Worm (Caenorhabditis elegans) whole organism, L3 larva: ENCODE measurements around the gene R160.4.
A peak's percentile ranks its signal among the peaks of the same experiment; 100 is the strongest.

Source experiments
- R02D3.7 ChIP-seq: fragments of 150-350 bp; optimal IDR thresholded peaks from 2 replicates; lab custom pipeline; 2014; ENCODE audit warnings: missing biosample characterization, missing genetic modification characterization
- ZK546.5 ChIP-seq: sonication (generic microtip); optimal IDR thresholded peaks from 2 replicates; lab custom pipeline; 2017; ENCODE audit warnings: missing biosample characterization, missing genetic modification characterization
- aly-2 ChIP-seq: fragments of 150-350 bp; optimal IDR thresholded peaks from 2 replicates; lab custom pipeline; 2014; ENCODE audit warnings: missing biosample characterization, missing genetic modification characterization
- ceh-16 ChIP-seq: sonication (generic microtip); optimal IDR thresholded peaks from 2 replicates; lab custom pipeline; 2017; ENCODE audit warnings: missing biosample characterization, missing genetic modification characterization
- egl-27 ChIP-seq: sonication (generic microtip); optimal IDR thresholded peaks from 4 replicates; lab custom pipeline; 2017; ENCODE audit warnings: missing biosample characterization, missing genetic modification reagents, missing genetic modification characterization
- egl-5 ChIP-seq: fragments of 150-350 bp; optimal IDR thresholded peaks from 2 replicates; lab custom pipeline; 2017; ENCODE audit warnings: missing biosample characterization, missing genetic modification reagents, missing genetic modification characterization, inconsistent platforms
- elt-1 ChIP-seq: fragments of 150-350 bp; optimal IDR thresholded peaks from 2 replicates; lab custom pipeline; 2014; ENCODE audit warnings: missing biosample characterization, missing genetic modification characterization
- elt-3 ChIP-seq, 3 experiments: fragments of 150-350 bp in 1 of 3; sonication (generic microtip) in 2 of 3; optimal IDR thresholded peaks; 2 replicates in 2 of 3; 4 replicates in 1 of 3; lab custom pipeline; 2014 to 2017; ENCODE audit warnings: missing biosample characterization in 3 of 3, missing genetic modification characterization in 3 of 3
- eor-1 ChIP-seq, 2 experiments: fragments of 150-350 bp; optimal IDR thresholded peaks; 2 replicates each; lab custom pipeline; 2014 to 2018; ENCODE audit warnings: missing biosample characterization in 2 of 2, missing genetic modification characterization in 2 of 2
- fkh-10 ChIP-seq: sonication (generic microtip); optimal IDR thresholded peaks from 2 replicates; lab custom pipeline; 2017; ENCODE audit warnings: missing biosample characterization, missing genetic modification reagents, missing genetic modification characterization
- fkh-2 ChIP-seq: fragments of 150-350 bp; optimal IDR thresholded peaks from 2 replicates; lab custom pipeline; 2014; ENCODE audit warnings: missing biosample characterization, missing genetic modification reagents, missing genetic modification characterization
- fos-1 ChIP-seq: fragments of 150-350 bp; optimal IDR thresholded peaks from 2 replicates; lab custom pipeline; 2014; ENCODE audit warnings: missing biosample characterization, missing genetic modification characterization
- jun-1 ChIP-seq: fragments of 150-350 bp; optimal IDR thresholded peaks from 2 replicates; lab custom pipeline; 2014; ENCODE audit warnings: missing biosample characterization, missing genetic modification reagents, missing genetic modification characterization
- lin-39 ChIP-seq: fragments of 150-350 bp; optimal IDR thresholded peaks from 2 replicates; lab custom pipeline; 2018; ENCODE audit warnings: missing biosample characterization, missing genetic modification reagents, missing genetic modification characterization
- lsy-12 ChIP-seq: sonication (generic microtip); optimal IDR thresholded peaks from 2 replicates; lab custom pipeline; 2016; ENCODE audit warnings: mild to moderate bottlenecking, missing genetic modification characterization, missing compliant biosample characterization
- mdl-1 ChIP-seq: fragments of 150-350 bp; optimal IDR thresholded peaks from 2 replicates; lab custom pipeline; 2014; ENCODE audit warnings: missing biosample characterization, missing genetic modification characterization
- nfya-1 ChIP-seq: sonication (generic microtip); optimal IDR thresholded peaks from 2 replicates; lab custom pipeline; 2017; ENCODE audit warnings: missing genetic modification characterization, mild to moderate bottlenecking, missing compliant biosample characterization, antibody characterized with exemption, moderate library complexity; ENCODE audit not compliant: insufficient read depth
- nhr-11 ChIP-seq: fragments of 150-350 bp; optimal IDR thresholded peaks from 2 replicates; lab custom pipeline; 2014; ENCODE audit warnings: missing biosample characterization, missing genetic modification characterization
- nhr-237 ChIP-seq: fragments of 150-350 bp; optimal IDR thresholded peaks from 2 replicates; lab custom pipeline; 2014; ENCODE audit warnings: missing biosample characterization, missing genetic modification characterization
- nhr-25 ChIP-seq: sonication (generic microtip); optimal IDR thresholded peaks from 2 replicates; lab custom pipeline; 2017; ENCODE audit warnings: missing biosample characterization, missing genetic modification characterization
- nhr-28 ChIP-seq: fragments of 150-350 bp; optimal IDR thresholded peaks from 2 replicates; lab custom pipeline; 2014; ENCODE audit warnings: missing biosample characterization, missing genetic modification characterization
- nhr-43 ChIP-seq: sonication (generic microtip); optimal IDR thresholded peaks from 2 replicates; lab custom pipeline; 2016; ENCODE audit warnings: mild to moderate bottlenecking, missing genetic modification characterization, missing compliant biosample characterization; ENCODE audit not compliant: poor library complexity, severe bottlenecking
- nhr-67 ChIP-seq: fragments of 150-350 bp; optimal IDR thresholded peaks from 2 replicates; lab custom pipeline; 2014; ENCODE audit warnings: missing biosample characterization, missing genetic modification characterization
- pha-4 ChIP-seq: fragments of 150-350 bp; optimal IDR thresholded peaks from 2 replicates; lab custom pipeline; 2014; ENCODE audit warnings: missing biosample characterization, missing genetic modification reagents, missing genetic modification characterization
- pqm-1 ChIP-seq: fragments of 150-350 bp; optimal IDR thresholded peaks from 2 replicates; lab custom pipeline; 2017; ENCODE audit warnings: missing biosample characterization, missing genetic modification characterization, inconsistent platforms
- skn-1 ChIP-seq: fragments of 150-350 bp; optimal IDR thresholded peaks from 2 replicates; lab custom pipeline; 2014; ENCODE audit warnings: missing biosample characterization, missing genetic modification characterization
- tbx-2 ChIP-seq: sonication (generic microtip); optimal IDR thresholded peaks from 2 replicates; lab custom pipeline; 2016; ENCODE audit warnings: mild to moderate bottlenecking, missing genetic modification characterization, missing compliant biosample characterization
- unc-39 ChIP-seq: sonication (generic microtip); optimal IDR thresholded peaks from 4 replicates; lab custom pipeline; 2017; ENCODE audit warnings: missing biosample characterization, missing genetic modification characterization
- unc-62 ChIP-seq: fragments of 150-350 bp; sonication (generic microtip); optimal IDR thresholded peaks from 4 replicates; lab custom pipeline; 2014; ENCODE audit warnings: missing biosample characterization, missing genetic modification reagents, missing genetic modification characterization
- zag-1 ChIP-seq: fragments of 150-350 bp; optimal IDR thresholded peaks from 2 replicates; lab custom pipeline; 2014; ENCODE audit warnings: missing biosample characterization, missing genetic modification characterization
- ztf-11 ChIP-seq: fragments of 150-350 bp; optimal IDR thresholded peaks from 2 replicates; lab custom pipeline; 2014; ENCODE audit warnings: missing biosample characterization, missing genetic modification characterization
- ztf-4 ChIP-seq: fragments of 150-350 bp; optimal IDR thresholded peaks from 2 replicates; lab custom pipeline; 2014; ENCODE audit warnings: missing biosample characterization, missing genetic modification characterization

R160.4 gene

DNA sequence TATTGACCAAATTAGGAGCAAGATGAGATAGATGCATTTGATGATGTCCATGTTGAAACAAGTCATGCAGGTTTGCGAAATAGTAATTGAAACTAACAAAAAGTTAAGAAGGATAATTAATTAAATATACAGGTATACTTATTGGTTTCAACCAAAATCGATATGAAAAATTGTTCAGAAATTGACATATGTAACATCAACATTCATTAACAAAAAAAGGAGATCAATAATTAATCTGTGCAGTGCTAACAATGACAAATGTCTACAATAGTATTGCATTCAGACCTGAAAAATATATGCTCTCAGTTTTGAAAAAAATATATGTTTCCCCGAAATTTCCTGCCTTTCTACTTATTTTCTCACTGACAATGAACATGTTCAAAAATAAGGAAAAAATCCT, at the start of gene R160.4:
R160.4 (minus strand) TSS at position 101 of the 400 bp plus-strand sequence.
- TF ChIP-seq fos-1 (no peak), mdl-1 (tag; lab: Kevin White, UChicago) (no peak), nhr-67 (tag; lab: Kevin White, UChicago) (no peak), eor-1 (tag; optimal IDR thresholded peaks at IDR 0.05; lab: Kevin White, UChicago) (no peak), nfya-1 (tag; lab: Kevin White, UChicago) (no peak), lin-39 (tag; lab: Kevin White, UChicago) (no peak), aly-2 (no peak), nhr-25 (tag; lab: Kevin White, UChicago) (no peak), egl-27 (tag; lab: Kevin White, UChicago) (no peak), skn-1 (tag; lab: Kevin White, UChicago) (no peak), nhr-28 (tag; lab: Kevin White, UChicago) (no peak), tbx-2 (tag; lab: Kevin White, UChicago) (no peak), ZK546.5 (tag; lab: Kevin White, UChicago) (no peak)

DNA sequence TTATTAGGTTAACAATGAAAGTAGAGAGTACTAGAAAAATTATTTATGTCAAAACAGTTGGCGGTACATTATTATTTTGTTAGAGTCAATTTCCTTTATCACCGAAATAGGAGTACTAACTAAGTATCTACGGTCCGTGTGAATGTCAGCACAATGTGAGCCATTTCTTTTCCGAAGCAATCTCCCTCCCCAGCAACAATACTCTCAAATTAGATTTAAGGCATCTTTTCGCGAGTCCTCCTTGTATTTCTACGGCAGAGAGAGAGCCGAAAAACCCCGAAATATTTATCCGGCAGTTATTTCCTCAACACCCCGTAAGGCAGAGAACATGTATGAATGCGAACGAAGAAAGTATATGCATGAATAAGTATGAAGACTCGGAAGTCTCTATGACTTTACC, 46.6 kb upstream of the R160.4 start:
- peak; percentile 50 for TF ChIP-seq fkh-10 (GFP tag; lab: Kevin White, UChicago)
- TF ChIP-seq pha-4 (tag; lab: Kevin White, UChicago): no peak

DNA sequence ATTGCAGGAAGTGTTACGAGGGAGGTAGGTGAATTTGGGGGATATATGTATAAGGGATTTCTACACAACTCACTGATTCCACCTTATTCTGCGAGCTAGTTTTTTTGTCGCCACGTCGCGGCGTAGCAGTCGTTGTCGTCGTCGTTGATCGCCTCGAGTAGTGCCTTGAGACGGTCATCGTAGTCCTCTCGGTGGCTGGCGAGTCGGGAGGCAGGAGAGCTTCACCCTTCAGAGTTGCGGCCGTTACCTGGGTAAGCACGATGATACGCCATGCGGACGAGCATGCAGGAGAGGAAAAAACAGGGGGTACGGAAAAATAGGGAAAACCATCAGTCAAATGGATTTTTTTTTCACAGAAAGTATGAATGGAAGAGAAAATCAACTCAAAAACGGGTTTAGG, 44.5 kb upstream of the R160.4 start:
- no peak for TF ChIP-seq ZK546.5 (tag; lab: Kevin White, UChicago)
- TF ChIP-seq pha-4 (tag; lab: Kevin White, UChicago): no peak
- TF ChIP-seq ztf-11 (tag; lab: Kevin White, UChicago): no peak
- TF ChIP-seq elt-1 (tag; lab: Kevin White, UChicago): no peak
- TF ChIP-seq nhr-237 (tag; lab: Kevin White, UChicago): no peak
- no peak for TF ChIP-seq egl-27 (tag; lab: Kevin White, UChicago)
- TF ChIP-seq fos-1: no peak
- no peak for TF ChIP-seq ceh-16 (tag; lab: Kevin White, UChicago)
- no peak for TF ChIP-seq elt-3 (tag; optimal IDR thresholded peaks at IDR 0.05; lab: Kevin White, UChicago)
- TF ChIP-seq nhr-25 (tag; lab: Kevin White, UChicago): no peak
- TF ChIP-seq zag-1 (tag; lab: Kevin White, UChicago): no peak
- no peak for TF ChIP-seq egl-5

DNA sequence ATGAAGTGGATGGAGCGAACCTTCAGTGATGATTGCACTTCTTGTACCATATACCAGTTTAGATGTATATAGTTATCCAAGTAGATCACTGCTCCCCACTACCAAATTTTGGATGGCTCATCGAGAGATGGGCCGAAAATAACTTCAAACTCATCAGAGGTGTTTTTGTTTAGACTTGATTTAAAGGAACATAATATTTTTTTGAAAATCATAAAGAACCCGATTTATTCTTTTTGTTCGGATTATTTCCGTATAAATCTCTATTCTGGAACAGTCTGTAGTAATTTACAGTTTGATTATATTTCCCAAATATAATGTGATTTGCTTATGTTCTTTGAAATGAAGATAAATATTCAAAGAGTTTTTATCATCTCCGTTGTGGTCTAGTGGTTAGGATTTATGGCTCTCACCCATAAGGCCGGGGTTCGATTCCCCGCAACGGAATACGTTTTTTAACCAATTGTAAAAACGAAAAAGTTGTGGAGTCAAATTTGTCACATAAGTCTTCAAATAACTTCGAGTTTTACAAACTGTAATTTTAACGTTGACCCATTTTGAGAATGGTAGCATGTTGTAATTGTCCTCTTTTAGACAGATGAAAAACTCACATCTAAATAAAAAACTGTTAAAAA, 41.7 kb upstream of the R160.4 start:
- TF ChIP-seq aly-2 (no peak), nhr-11 (tag; lab: Kevin White, UChicago) (no peak), mdl-1 (tag; lab: Kevin White, UChicago) (no peak), nhr-237 (tag; lab: Kevin White, UChicago) (no peak), nhr-28 (tag; lab: Kevin White, UChicago) (no peak), pha-4 (tag; lab: Kevin White, UChicago) (no peak), elt-3 (tag; optimal IDR thresholded peaks at IDR 0.05; lab: Kevin White, UChicago) (no peak), unc-62 (GFP tag; lab: Kevin White, UChicago) (no peak), lsy-12 (tag; lab: Kevin White, UChicago) (no peak), ceh-16 (tag; lab: Kevin White, UChicago) (no peak), egl-27 (tag; lab: Kevin White, UChicago) (no peak), ztf-4 (tag; lab: Kevin White, UChicago) (no peak), ztf-11 (tag; lab: Kevin White, UChicago) (no peak)
- TF ChIP-seq, all 47 proteins: peak for 0

DNA sequence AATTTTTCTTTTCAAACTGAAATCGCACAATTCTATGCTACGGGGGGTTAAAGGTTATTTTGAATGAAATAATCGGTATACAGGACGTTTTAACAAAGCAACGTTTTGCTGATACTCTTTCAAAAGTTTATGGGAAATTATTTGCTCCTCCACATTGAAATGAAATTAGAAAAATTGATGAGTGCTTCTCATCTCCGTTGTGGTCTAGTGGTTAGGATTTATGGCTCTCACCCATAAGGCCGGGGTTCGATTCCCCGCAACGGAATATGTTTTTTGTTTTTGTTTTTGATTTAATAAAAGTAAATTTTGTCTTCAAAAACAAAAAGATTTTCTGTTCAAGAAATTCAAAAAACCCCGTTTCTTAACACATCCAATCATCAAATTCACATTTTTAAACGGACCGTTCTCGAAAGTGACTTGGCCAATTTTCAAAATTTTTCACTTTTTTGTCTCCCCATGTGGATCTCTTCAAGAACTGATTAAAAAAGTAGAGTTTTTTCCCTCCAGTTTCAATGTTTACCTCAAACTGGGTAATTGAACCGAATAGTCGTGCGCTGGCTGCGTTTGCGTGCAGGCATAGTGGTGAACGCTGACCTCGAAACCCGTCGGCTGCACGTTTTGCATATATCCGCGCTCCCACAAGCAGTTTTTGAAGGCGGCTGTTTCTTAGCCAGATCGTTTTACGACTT, 41.0 kb upstream of the R160.4 start:
- TF ChIP-seq lsy-12 (tag; lab: Kevin White, UChicago) (no peak), pqm-1 (no peak), unc-39 (tag; lab: Kevin White, UChicago) (no peak), fkh-2 (tag; lab: Kevin White, UChicago) (no peak), elt-3 (tag; optimal IDR thresholded peaks at IDR 0.05; lab: Kevin White, UChicago) (no peak), nhr-11 (tag; lab: Kevin White, UChicago) (no peak), skn-1 (tag; lab: Kevin White, UChicago) (no peak), elt-1 (tag; lab: Kevin White, UChicago) (no peak), jun-1 (tag; lab: Kevin White, UChicago) (no peak), pha-4 (tag; lab: Kevin White, UChicago) (no peak), nhr-25 (tag; lab: Kevin White, UChicago) (no peak), mdl-1 (tag; lab: Kevin White, UChicago) (no peak), nhr-28 (tag; lab: Kevin White, UChicago) (no peak), zag-1 (tag; lab: Kevin White, UChicago) (no peak), nhr-43 (tag; lab: Kevin White, UChicago) (no peak), nhr-67 (tag; lab: Kevin White, UChicago) (no peak), tbx-2 (tag; lab: Kevin White, UChicago) (no peak), R02D3.7 (tag; lab: Kevin White, UChicago) (no peak), egl-5 (no peak)
